Worm (Caenorhabditis elegans): ENCODE results near the gene srsx-10.
A peak's percentile ranks its signal among the peaks of the same experiment; 100 is the strongest.

srsx-10 gene

DNA sequence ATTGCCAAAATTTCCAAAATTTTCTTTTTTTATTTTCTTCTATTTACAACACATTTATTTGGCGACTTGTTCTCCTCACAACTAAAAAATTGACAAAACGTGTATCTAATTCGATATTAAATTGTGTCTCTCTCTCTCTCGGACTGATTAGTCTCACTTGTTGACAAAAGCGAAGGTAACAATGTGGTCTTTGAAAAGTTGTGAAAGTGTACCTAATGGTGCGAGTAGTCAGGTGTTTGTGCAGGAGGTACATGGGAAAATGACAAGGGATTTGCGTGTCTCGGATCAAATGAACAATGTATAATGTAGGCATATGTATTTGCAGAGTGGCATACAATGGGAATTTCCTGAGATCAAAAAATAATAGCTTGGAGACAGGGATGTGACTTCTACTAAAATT, 5.1 kb downstream of the srsx-10 start:
- TF ChIP-seq syd-9 (tag; optimal IDR thresholded peaks at IDR 0.05): no peak
- no peak for TF ChIP-seq ceh-24 (tag; optimal IDR thresholded peaks at IDR 0.05)
- no peak for TF ChIP-seq tbx-2 (tag; optimal IDR thresholded peaks at IDR 0.05)
- no peak for TF ChIP-seq pros-1 (tag; optimal IDR thresholded peaks at IDR 0.05)
- TF ChIP-seq rnt-1 (tag; optimal IDR thresholded peaks at IDR 0.05): no peak
- TF ChIP-seq K09A11.1 (tag; optimal IDR thresholded peaks at IDR 0.05; ENCODE audit: insufficient read depth): no peak
- TF ChIP-seq C08G9.2 (tag; optimal IDR thresholded peaks at IDR 0.05): no peak
- no peak for TF ChIP-seq nfya-1 (tag; optimal IDR thresholded peaks at IDR 0.05)
- no peak for TF ChIP-seq ets-4 (tag; optimal IDR thresholded peaks at IDR 0.05)
- no peak for TF ChIP-seq npax-4 (tag; optimal IDR thresholded peaks at IDR 0.05)
- TF ChIP-seq ceh-2 (tag; optimal IDR thresholded peaks at IDR 0.05): no peak
- no peak for TF ChIP-seq hlh-30 (tag; optimal IDR thresholded peaks at IDR 0.05; ENCODE audit: insufficient read depth)
- no peak for TF ChIP-seq ceh-34 (tag; optimal IDR thresholded peaks at IDR 0.05)
- TF ChIP-seq Y22D7AL.16 (tag; optimal IDR thresholded peaks at IDR 0.05): no peak
- TF ChIP-seq unc-55 (GFP tag; optimal IDR thresholded peaks at IDR 0.05): no peak
- TF ChIP-seq ztf-16 (tag; optimal IDR thresholded peaks at IDR 0.05): no peak
- no peak for TF ChIP-seq T23F11.4 (GFP tag; optimal IDR thresholded peaks at IDR 0.05)
- TF ChIP-seq gmeb-2 (tag; optimal IDR thresholded peaks at IDR 0.05): no peak

DNA sequence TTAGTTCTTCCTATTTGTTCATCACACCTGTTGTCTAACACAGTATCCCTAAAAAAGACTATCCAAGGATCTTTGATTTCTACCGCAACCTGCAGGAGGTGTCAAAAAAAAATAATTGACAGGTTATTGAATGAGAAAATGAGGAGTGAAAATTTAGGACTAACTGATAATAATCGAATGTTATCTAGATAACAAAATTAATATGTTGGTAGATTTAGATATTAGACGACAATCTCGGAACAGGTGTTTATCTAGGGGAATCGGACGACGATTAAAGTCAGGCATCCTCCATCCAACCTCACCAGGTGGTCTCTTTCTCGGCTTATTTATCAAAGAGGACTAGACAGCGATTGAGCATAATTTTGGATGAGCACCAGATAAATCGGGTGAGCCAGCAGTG, 5.8 kb downstream of the srsx-10 start:
- no peak for TF ChIP-seq ceh-30 (tag; optimal IDR thresholded peaks at IDR 0.05)
- no peak for TF ChIP-seq dve-1 (tag; optimal IDR thresholded peaks at IDR 0.05)
- TF ChIP-seq T23F11.4 (GFP tag; optimal IDR thresholded peaks at IDR 0.05): no peak
- TF ChIP-seq unc-42 (tag; optimal IDR thresholded peaks at IDR 0.05): no peak
- no peak for TF ChIP-seq ceh-45 (GFP tag; IDR thresholded peaks at IDR 0.05)
- no peak for TF ChIP-seq ceh-48 (tag; optimal IDR thresholded peaks at IDR 0.05)
- TF ChIP-seq nfya-1 (tag; optimal IDR thresholded peaks at IDR 0.05): no peak
- TF ChIP-seq ztf-16 (tag; optimal IDR thresholded peaks at IDR 0.05): no peak
- no peak for TF ChIP-seq elt-4 (tag; optimal IDR thresholded peaks at IDR 0.05)
- TF ChIP-seq ceh-19 (GFP tag; optimal IDR thresholded peaks at IDR 0.05): no peak
- no peak for TF ChIP-seq pros-1 (tag; optimal IDR thresholded peaks at IDR 0.05)
- no peak for TF ChIP-seq madf-2 (tag; optimal IDR thresholded peaks at IDR 0.05)
- TF ChIP-seq fkh-10 (GFP tag; optimal IDR thresholded peaks at IDR 0.05): no peak
- no peak for TF ChIP-seq dmd-4 (tag; optimal IDR thresholded peaks at IDR 0.05; ENCODE audit: borderline replicate concordance)
- TF ChIP-seq ceh-9 (tag; optimal IDR thresholded peaks at IDR 0.05): no peak
- no peak for TF ChIP-seq odd-2 (tag; optimal IDR thresholded peaks at IDR 0.05)
- TF ChIP-seq lin-11 (tag; optimal IDR thresholded peaks at IDR 0.05): no peak

ce11 chrV:4967238-4967637, 7.3 kb downstream of the srsx-10 start:
- TF ChIP-seq unc-42 (tag; optimal IDR thresholded peaks at IDR 0.05) (peak; percentile 97), ref-2 (tag; optimal IDR thresholded peaks at IDR 0.05) (peak; percentile 27), fax-1 (tag; optimal IDR thresholded peaks at IDR 0.05) (no peak), tbx-2 (tag; optimal IDR thresholded peaks at IDR 0.05) (peak; percentile 2), ceh-45 (GFP tag; IDR thresholded peaks at IDR 0.05) (no peak), sox-2 (GFP tag; IDR thresholded peaks at IDR 0.05) (peak; percentile 28; the same call in 1 of the 2 replicates), hlh-6 (tag; optimal IDR thresholded peaks at IDR 0.05) (no peak), hlh-30 (tag; optimal IDR thresholded peaks at IDR 0.05; ENCODE audit: insufficient read depth) (peak; percentile 50), ceh-31 (tag; optimal IDR thresholded peaks at IDR 0.05) (peak; percentile 78), ttx-3 (tag; optimal IDR thresholded peaks at IDR 0.05) (no peak), ceh-2 (tag; optimal IDR thresholded peaks at IDR 0.05) (no peak), zip-5 (tag; optimal IDR thresholded peaks at IDR 0.05) (no peak)

ce11 chrV:4965790-4966189, 8.8 kb downstream of the srsx-10 start:
- TF ChIP-seq fkh-6 (tag; optimal IDR thresholded peaks at IDR 0.05) (no peak), pax-1 (tag; optimal IDR thresholded peaks at IDR 0.05) (no peak), tbx-7 (tag; optimal IDR thresholded peaks at IDR 0.05) (no peak), hlh-13 (GFP tag; optimal IDR thresholded peaks at IDR 0.05) (no peak), ceh-6 (GFP tag; optimal IDR thresholded peaks at IDR 0.05) (no peak), pqm-1 (tag; optimal IDR thresholded peaks at IDR 0.05) (no peak), lin-11 (tag; optimal IDR thresholded peaks at IDR 0.05) (no peak), eyg-1 (tag; optimal IDR thresholded peaks at IDR 0.05) (no peak), ceh-24 (tag; optimal IDR thresholded peaks at IDR 0.05) (no peak)
